In genomic region chrX:10162476-10162875, ce11 we compare ENCODE assay signal across 3 worm cellular contexts.
A peak's percentile ranks its signal among the peaks of the same experiment; 100 is the strongest.
TF ChIP-seq lines count a peak whose summit lies in the region.

No protein-coding gene starts in this region.

TF ChIP-seq in whole organism, L3 larva, 47 proteins besides CTCF, POLR2A, EP300 and RAD21:
- no peak for TF ChIP-seq ceh-16 (tag; optimal IDR thresholded peaks at IDR 0.05; lab: Kevin White, UChicago)
- TF ChIP-seq ZK546.5 (tag; optimal IDR thresholded peaks at IDR 0.05; lab: Kevin White, UChicago), result no peak
- no peak for TF ChIP-seq elt-3 (tag; optimal IDR thresholded peaks at IDR 0.05; lab: Kevin White, UChicago)
- TF ChIP-seq unc-62 (GFP tag; optimal IDR thresholded peaks at IDR 0.05; lab: Kevin White, UChicago), result no peak
- peak; percentile 73 for TF ChIP-seq fkh-10 (GFP tag; optimal IDR thresholded peaks at IDR 0.05; lab: Kevin White, UChicago)

TF ChIP-seq in whole organism, L4 larva, 104 proteins besides CTCF, POLR2A, EP300 and RAD21:
- TF ChIP-seq ces-1 (GFP tag; optimal IDR thresholded peaks at IDR 0.05; lab: Kevin White, UChicago) (peak; percentile 28), F49E8.2 (tag; optimal IDR thresholded peaks at IDR 0.05; lab: Kevin White, UChicago; ENCODE audit: borderline replicate concordance) (no peak), pha-4 (GFP tag; IDR thresholded peaks at IDR 0.05; lab: Robert Waterston, UW) (no peak), pha-4 (tag; optimal IDR thresholded peaks at IDR 0.05; lab: Kevin White, UChicago) (no peak), ctbp-1 (GFP tag; IDR thresholded peaks at IDR 0.05; lab: Robert Waterston, UW) (no peak), ztf-11 (tag; optimal IDR thresholded peaks at IDR 0.05; lab: Kevin White, UChicago) (no peak), unc-62 (GFP tag; optimal IDR thresholded peaks at IDR 0.05 in 1 of 2; lab: Kevin White, UChicago) (peak in 1 of 2 experiments; percentile 54), unc-62 (tag; optimal IDR thresholded peaks at IDR 0.05; lab: Kevin White, UChicago) (no peak), pqm-1 (tag; optimal IDR thresholded peaks at IDR 0.05; lab: Kevin White, UChicago) (no peak), jun-1 (tag; optimal IDR thresholded peaks at IDR 0.05; lab: Kevin White, UChicago) (no peak), dmd-6 (GFP tag; IDR thresholded peaks at IDR 0.05; lab: Robert Waterston, UW) (no peak), hlh-11 (tag; optimal IDR thresholded peaks at IDR 0.05; lab: Kevin White, UChicago) (no peak), zip-2 (tag; optimal IDR thresholded peaks at IDR 0.05; lab: Kevin White, UChicago) (no peak), lin-29 (GFP tag; IDR thresholded peaks at IDR 0.05; lab: Robert Waterston, UW) (no peak), T26A8.4 (GFP tag; IDR thresholded peaks at IDR 0.05; lab: Robert Waterston, UW) (no peak), mes-2 (tag; optimal IDR thresholded peaks at IDR 0.05; lab: Kevin White, UChicago; ENCODE audit: poor library complexity, severe bottlenecking) (no peak), cey-2 (tag; optimal IDR thresholded peaks at IDR 0.05; lab: Kevin White, UChicago; ENCODE audit: borderline replicate concordance, insufficient read depth) (no peak), fkh-10 (GFP tag; optimal IDR thresholded peaks at IDR 0.05; lab: Kevin White, UChicago) (peak; percentile 43), nhr-28 (tag; optimal IDR thresholded peaks at IDR 0.05; lab: Kevin White, UChicago) (no peak)

TF ChIP-seq in whole organism, mixed stage, embryonic, 35 proteins besides CTCF, POLR2A, EP300 and RAD21:
- TF ChIP-seq ces-1 (GFP tag; optimal IDR thresholded peaks at IDR 0.05; lab: Kevin White, UChicago) (peak; percentile 72), pha-4 (tag; optimal IDR thresholded peaks at IDR 0.05; lab: Kevin White, UChicago) (no peak), elt-1 (tag; optimal IDR thresholded peaks at IDR 0.05; lab: Kevin White, UChicago; ENCODE audit: borderline replicate concordance, insufficient read depth) (no peak)

Comparison
In these comparisons a context has a peak if more than half of its experiments do, and no peak if none do; other contexts are left out.
1. Of the 28 proteins assayed by ChIP-seq in both whole organism, L4 larva and whole organism, L3 larva: peak only in whole organism, L4 larva: none; only in whole organism, L3 larva: none; in both: fkh-10; in neither: 26; mixed calls (peak in some experiments, not most) for 1.